Fruit fly (Drosophila melanogaster): ENCODE results near the gene RYa-R.

Gene RYa-R

dm6 chr3R:27069810-27070625, 73.2 kb downstream of the RYa-R start, which contains the start of gene spz (continued):
- TF ChIP-seq fd64A (GFP tag; optimal IDR thresholded peaks at IDR 0.05) (no peak), z (GFP tag; IDR thresholded peaks at IDR 0.05) (0 out of 3 replicates have a peak, but pooled peaks have one; percentile 36), Max (GFP tag; optimal IDR thresholded peaks at IDR 0.05) (no peak), CG6175 (GFP tag; IDR thresholded peaks at IDR 0.05) (0 out of 3 replicates have a peak, but pooled peaks have one; percentile 49), HLH3B (GFP tag; IDR thresholded peaks at IDR 0.05) (peak; percentile 14; the same call in 1 of the 2 replicates), Sry-β (GFP tag; optimal IDR thresholded peaks at IDR 0.05) (no peak), CG11093 (GFP tag; IDR thresholded peaks at IDR 0.05) (no peak), ftz-f1 (GFP tag; optimal IDR thresholded peaks at IDR 0.05) (peak; percentile 60), CG34422 (GFP tag; IDR thresholded peaks at IDR 0.05) (0 out of 3 replicates have a peak, but pooled peaks have one; percentile 48), CG10209 (GFP tag; optimal IDR thresholded peaks at IDR 0.05) (peak; percentile 17), CG13123 (GFP tag; optimal IDR thresholded peaks at IDR 0.05) (no peak), unc-4 (GFP tag; IDR thresholded peaks at IDR 0.05; ENCODE audit: partially characterized antibody) (0 out of 2 replicates have a peak, but pooled peaks have one; percentile 26), chinmo (GFP tag; IDR thresholded peaks at IDR 0.05; ENCODE audit: partially characterized antibody) (peak; percentile 95), wdn (GFP tag; IDR thresholded peaks at IDR 0.05) (no peak), pita (GFP tag; optimal IDR thresholded peaks at IDR 0.05) (no peak), CG13287 (GFP tag; IDR thresholded peaks at IDR 0.05; ENCODE audit: partially characterized antibody) (peak; percentile 46; the same call in 1 of the 2 replicates), sna (GFP tag; IDR thresholded peaks at IDR 0.05; ENCODE audit: partially characterized antibody) (no peak), sug (tag; optimal IDR thresholded peaks at IDR 0.05) (no peak), CG12744 (GFP tag; optimal IDR thresholded peaks at IDR 0.05) (no peak), CG5180 (GFP tag; optimal IDR thresholded peaks at IDR 0.05) (no peak), CG17186 (GFP tag; optimal IDR thresholded peaks at IDR 0.05) (no peak), row (GFP tag; IDR thresholded peaks at IDR 0.05) (peak; percentile 46; the same call in 1 of the 3 replicates), CG7839 (tag; optimal IDR thresholded peaks at IDR 0.05) (peak; percentile 37), Hsf (GFP tag; optimal IDR thresholded peaks at IDR 0.05) (peak; percentile 24), Sox100B (GFP tag; optimal IDR thresholded peaks at IDR 0.05) (peak; percentile 8), croc (GFP tag; conservative IDR thresholded peaks at IDR 0.05) (no peak), wor (GFP tag; IDR thresholded peaks at IDR 0.05) (no peak), CG11504 (tag; optimal IDR thresholded peaks at IDR 0.05) (peak; percentile 58), pnt (GFP tag; optimal IDR thresholded peaks at IDR 0.05) (no peak), CG9817 (tag; optimal IDR thresholded peaks at IDR 0.05) (no peak), CG17359 (tag; optimal IDR thresholded peaks at IDR 0.05) (peak; percentile 50), CG13424 (tag; optimal IDR thresholded peaks at IDR 0.05) (peak; percentile 4), CG8478 (optimal IDR thresholded peaks at IDR 0.05) (peak; percentile 74), Scr (GFP tag; IDR thresholded peaks at IDR 0.05; ENCODE audit: partially characterized antibody) (no peak), Eip74EF (GFP tag; optimal IDR thresholded peaks at IDR 0.05) (no peak), CG17912 (GFP tag; optimal IDR thresholded peaks at IDR 0.05) (no peak), sqz (GFP tag; optimal IDR thresholded peaks at IDR 0.05) (no peak), pho (GFP tag; optimal IDR thresholded peaks at IDR 0.05) (peak; percentile 12), CG43689 (GFP tag; IDR thresholded peaks at IDR 0.05) (no peak)

Data from whole organism, embryonic.